Worm (Caenorhabditis elegans) whole organism, L3 larva: ENCODE measurements around the gene vps-41.

Source experiments
- R02D3.7 ChIP-seq: fragments of 150-350 bp; optimal IDR thresholded peaks from 2 replicates; lab custom pipeline; 2014; ENCODE audit warnings: missing biosample characterization, missing genetic modification characterization
- ZK546.5 ChIP-seq: sonication (generic microtip); optimal IDR thresholded peaks from 2 replicates; lab custom pipeline; 2017; ENCODE audit warnings: missing biosample characterization, missing genetic modification characterization
- egl-27 ChIP-seq: sonication (generic microtip); optimal IDR thresholded peaks from 4 replicates; lab custom pipeline; 2017; ENCODE audit warnings: missing biosample characterization, missing genetic modification reagents, missing genetic modification characterization
- nhr-11 ChIP-seq: fragments of 150-350 bp; optimal IDR thresholded peaks from 2 replicates; lab custom pipeline; 2014; ENCODE audit warnings: missing biosample characterization, missing genetic modification characterization
- pha-4 ChIP-seq: fragments of 150-350 bp; optimal IDR thresholded peaks from 2 replicates; lab custom pipeline; 2014; ENCODE audit warnings: missing biosample characterization, missing genetic modification reagents, missing genetic modification characterization
- skn-1 ChIP-seq: fragments of 150-350 bp; optimal IDR thresholded peaks from 2 replicates; lab custom pipeline; 2014; ENCODE audit warnings: missing biosample characterization, missing genetic modification characterization

ce11 chrX:5243382-5243979 lies 40.1 kb upstream of the vps-41 start, which contains the start of gene mtm-5:
- TF ChIP-seq egl-27 (tag; lab: Kevin White, UChicago), result no peak
- TF ChIP-seq nhr-11 (tag; lab: Kevin White, UChicago), result no peak
- TF ChIP-seq R02D3.7, result no peak
- no peak for TF ChIP-seq pha-4
- TF ChIP-seq skn-1 (tag; lab: Kevin White, UChicago), result no peak
- no peak for TF ChIP-seq ZK546.5 (tag; lab: Kevin White, UChicago)
